Worm (Caenorhabditis elegans): Measurements from ENCODE around the gene nhr-201.

- TF ChIP-seq unc-130 (GFP tag; optimal IDR thresholded peaks at IDR 0.05) (no peak), Y75B8A.6 (GFP tag; IDR thresholded peaks at IDR 0.05) (no peak), cey-2 (tag; optimal IDR thresholded peaks at IDR 0.05; ENCODE audit: borderline replicate concordance, insufficient read depth) (no peak), nhr-11 (tag; optimal IDR thresholded peaks at IDR 0.05) (no peak), pha-4 (GFP tag; IDR thresholded peaks at IDR 0.05) (no peak), pha-4 (tag; optimal IDR thresholded peaks at IDR 0.05) (no peak), snpc-4 (tag; optimal IDR thresholded peaks at IDR 0.05) (no peak), ama-1 (optimal IDR thresholded peaks at IDR 0.05) (no peak), ceh-82 (tag; optimal IDR thresholded peaks at IDR 0.05) (no peak), ztf-7 (tag; optimal IDR thresholded peaks at IDR 0.05) (no peak), nhr-77 (tag; optimal IDR thresholded peaks at IDR 0.05) (peak; percentile 54), egl-27 (tag; optimal IDR thresholded peaks at IDR 0.05) (no peak)
Observed at ce11 chrV:415072-415471, 49.6 kb upstream of the nhr-201 start.
